Fruit fly (Drosophila melanogaster): ENCODE measurements around the gene CG5280.

CG5280 gene

dm6 chr3L:8953199-8953956 is 36.6 kb downstream of the CG5280 start (continued):
- TF ChIP-seq Hand (GFP tag; optimal IDR thresholded peaks at IDR 0.05) (peak; percentile 57), CG17829 (tag; optimal IDR thresholded peaks at IDR 0.05) (peak; percentile 71), esg (GFP tag; conservative IDR thresholded peaks at IDR 0.05) (no peak), CG15514 (GFP tag; optimal IDR thresholded peaks at IDR 0.05) (peak; percentile 57), exex (tag; optimal IDR thresholded peaks at IDR 0.05) (peak; percentile 42), CG6272 (GFP tag; IDR thresholded peaks at IDR 0.05) (no peak), CkIIα-i1 (GFP tag; IDR thresholded peaks at IDR 0.05) (no peak), insv (GFP tag; optimal IDR thresholded peaks at IDR 0.05) (peak in 1 of 2 experiments; percentile 19), CG4730 (GFP tag; IDR thresholded peaks at IDR 0.05) (no peak), CG13296 (GFP tag; optimal IDR thresholded peaks at IDR 0.05) (peak; percentile 82), Hr3 (GFP tag; optimal IDR thresholded peaks at IDR 0.05) (peak; percentile 36), Asciz (GFP tag; optimal IDR thresholded peaks at IDR 0.05) (peak; percentile 68), Ada2b (GFP tag; IDR thresholded peaks at IDR 0.05) (0 out of 2 replicates have a peak, but pooled peaks have one; percentile 26), Oli (tag; optimal IDR thresholded peaks at IDR 0.05) (peak; percentile 74), CTCF (GFP tag; optimal IDR thresholded peaks at IDR 0.05) (peak; percentile 28), Poxn (GFP tag; IDR thresholded peaks at IDR 0.05) (no peak), unc-4 (GFP tag; IDR thresholded peaks at IDR 0.05; ENCODE audit: partially characterized antibody) (no peak), bigmax (GFP tag; optimal IDR thresholded peaks at IDR 0.05) (no peak), CG15696 (tag; optimal IDR thresholded peaks at IDR 0.05) (peak; percentile 32), Bgb (GFP tag; IDR thresholded peaks at IDR 0.05; ENCODE audit: partially characterized antibody) (peak; percentile 53), z (GFP tag; IDR thresholded peaks at IDR 0.05) (no peak), CG2889 (GFP tag; IDR thresholded peaks at IDR 0.05) (no peak), Doc3 (GFP tag; IDR thresholded peaks at IDR 0.05; ENCODE audit: partially characterized antibody) (no peak), CG34376 (GFP tag; optimal IDR thresholded peaks at IDR 0.05) (peak; percentile 78), Antp (GFP tag; optimal IDR thresholded peaks at IDR 0.05) (peak; percentile 53), ken (GFP tag; IDR thresholded peaks at IDR 0.05) (0 out of 3 replicates have a peak, but pooled peaks have one; percentile 21), jumu (GFP tag; optimal IDR thresholded peaks at IDR 0.05) (peak; percentile 45), p53 (GFP tag; optimal IDR thresholded peaks at IDR 0.05) (no peak), fd3F (GFP tag; optimal IDR thresholded peaks at IDR 0.05) (peak; percentile 59), eyg (GFP tag; optimal IDR thresholded peaks at IDR 0.05) (no peak), CG11504 (tag; optimal IDR thresholded peaks at IDR 0.05) (peak; percentile 80), CG8290 (GFP tag; optimal IDR thresholded peaks at IDR 0.05) (no peak), CG8290 (tag; optimal IDR thresholded peaks at IDR 0.05) (peak in 1 of 2 experiments; percentile 26), Side (GFP tag; optimal IDR thresholded peaks at IDR 0.05) (peak; percentile 16), Scr (GFP tag; IDR thresholded peaks at IDR 0.05; ENCODE audit: partially characterized antibody) (peak; percentile 17), CG8944 (GFP tag; optimal IDR thresholded peaks at IDR 0.05) (no peak), CG1792 (GFP tag; optimal IDR thresholded peaks at IDR 0.05) (no peak), CG17385 (GFP tag; optimal IDR thresholded peaks at IDR 0.05) (peak; percentile 72), sqz (GFP tag; optimal IDR thresholded peaks at IDR 0.05) (peak; percentile 54), Tbp (GFP tag; optimal IDR thresholded peaks at IDR 0.05) (no peak), Myb (GFP tag; optimal IDR thresholded peaks at IDR 0.05) (no peak), MESR4 (GFP tag; optimal IDR thresholded peaks at IDR 0.05) (no peak), ac (GFP tag; optimal IDR thresholded peaks at IDR 0.05) (no peak), Oaz (GFP tag; IDR thresholded peaks at IDR 0.05) (no peak; the same call in 1 of the 2 replicates), odd (GFP tag; optimal IDR thresholded peaks at IDR 0.05) (peak; percentile 76), CG10209 (GFP tag; optimal IDR thresholded peaks at IDR 0.05) (peak; percentile 62), CG7786 (GFP tag; optimal IDR thresholded peaks at IDR 0.05) (peak; percentile 36), dimm (GFP tag; IDR thresholded peaks at IDR 0.05) (no peak), YL-1 (GFP tag; optimal IDR thresholded peaks at IDR 0.05) (peak; percentile 35), CG12104 (GFP tag; optimal IDR thresholded peaks at IDR 0.05) (peak; percentile 28)
